Worm (Caenorhabditis elegans): Measurements from ENCODE around the gene hars-1.

ce11 chrIV:10887285-10887684, 28.5 kb downstream of the hars-1 start, which contains the start of gene F13E9.16:
- TF ChIP-seq pag-3 (tag; optimal IDR thresholded peaks at IDR 0.05; ENCODE audit: borderline replicate concordance, insufficient read depth): no peak
- TF ChIP-seq sptf-1 (tag; optimal IDR thresholded peaks at IDR 0.05): no peak
